Worm (Caenorhabditis elegans) whole organism, L1 larva: ENCODE data around the gene eor-2.

Experiments
- C04F5.9 ChIP-seq: sonication (generic microtip); optimal IDR thresholded peaks from 2 replicates; lab custom pipeline; 2016; ENCODE audit warnings: missing genetic modification characterization, missing compliant biosample characterization
- C34B4.2 ChIP-seq: sonication (generic microtip); optimal IDR thresholded peaks from 2 replicates; lab custom pipeline; 2017; ENCODE audit warnings: mild to moderate bottlenecking, missing genetic modification characterization, missing compliant biosample characterization
- aha-1 ChIP-seq: fragments of 150-350 bp; optimal IDR thresholded peaks from 2 replicates; lab custom pipeline; 2014; ENCODE audit warnings: missing biosample characterization, missing genetic modification characterization
- blmp-1 ChIP-seq: fragments of 150-350 bp; optimal IDR thresholded peaks from 2 replicates; lab custom pipeline; 2014; ENCODE audit warnings: missing biosample characterization, missing genetic modification characterization
- ceh-63 ChIP-seq: fragments of 200-800 bp; sonication (Bioruptor generic); optimal IDR thresholded peaks from 2 replicates; lab custom pipeline; 2018; ENCODE audit warnings: mild to moderate bottlenecking, missing genetic modification characterization, missing compliant biosample characterization
- dpl-1 ChIP-seq, 3 experiments: fragments of 150-350 bp in 2 of 3; sonication (generic microtip) in 1 of 3; optimal IDR thresholded peaks; 2 replicates each; lab custom pipeline; 2014 to 2017; ENCODE audit warnings: missing biosample characterization in 3 of 3, missing genetic modification characterization in 3 of 3, missing genetic modification reagents in 3 of 3
- dsc-1 ChIP-seq: sonication (generic microtip); optimal IDR thresholded peaks from 2 replicates; lab custom pipeline; 2016; ENCODE audit warnings: mild to moderate bottlenecking, missing genetic modification characterization, missing compliant biosample characterization
- efl-1 ChIP-seq, 4 experiments: fragments of 150-350 bp; optimal IDR thresholded peaks in 3 of 4; peaks in 1 of 4; 1 replicate in 1 of 4; 2 replicates in 3 of 4; lab custom pipeline; 2014; ENCODE audit warnings: missing biosample characterization in 2 of 4, missing genetic modification characterization in 2 of 4, missing genetic modification reagents in 2 of 4
- efl-3 ChIP-seq: fragments of 200-800 bp; sonication (Bioruptor generic); optimal IDR thresholded peaks from 2 replicates; lab custom pipeline; 2018; ENCODE audit warnings: mild to moderate bottlenecking, missing genetic modification characterization, missing compliant biosample characterization
- ets-5 ChIP-seq: fragments of 200-800 bp; sonication (Bioruptor generic); IDR thresholded peaks from 2 replicates; pipeline ENCODE4 v1.3.6; 2022; ENCODE audit warnings: missing genetic modification characterization, missing compliant biosample characterization
- fkh-10 ChIP-seq: sonication (generic microtip); optimal IDR thresholded peaks from 2 replicates; lab custom pipeline; 2017; ENCODE audit warnings: missing biosample characterization, missing genetic modification reagents, missing genetic modification characterization
- fkh-4 ChIP-seq: sonication (generic microtip); optimal IDR thresholded peaks from 2 replicates; lab custom pipeline; 2016; ENCODE audit warnings: missing compliant biosample characterization, missing genetic modification characterization, borderline replicate concordance
- fos-1 ChIP-seq: fragments of 150-350 bp; optimal IDR thresholded peaks from 2 replicates; lab custom pipeline; 2014; ENCODE audit warnings: missing biosample characterization, missing genetic modification characterization
- irx-1 ChIP-seq: sonication (generic microtip); optimal IDR thresholded peaks from 2 replicates; lab custom pipeline; 2016; ENCODE audit warnings: missing genetic modification characterization, missing compliant biosample characterization
- isw-1 ChIP-seq: fragments of 200-800 bp; sonication (Bioruptor generic); IDR thresholded peaks from 2 replicates; pipeline ENCODE4 v1.3.6; 2022; ENCODE audit warnings: missing genetic modification characterization, missing compliant biosample characterization
- jun-1 ChIP-seq: fragments of 150-350 bp; optimal IDR thresholded peaks from 2 replicates; lab custom pipeline; 2014; ENCODE audit warnings: missing biosample characterization, missing genetic modification reagents, missing genetic modification characterization
- lir-3 ChIP-seq: sonication (generic microtip); optimal IDR thresholded peaks from 2 replicates; lab custom pipeline; 2016; ENCODE audit warnings: mild to moderate bottlenecking, missing genetic modification characterization, moderate library complexity, missing compliant biosample characterization; ENCODE audit not compliant: poor library complexity
- mab-9 ChIP-seq: fragments of 200-800 bp; sonication (Bioruptor generic); IDR thresholded peaks from 2 replicates; pipeline ENCODE4 v1.3.6; 2022; ENCODE audit warnings: missing genetic modification reagents, missing genetic modification characterization, missing compliant biosample characterization
- mef-2 ChIP-seq: fragments of 150-350 bp; optimal IDR thresholded peaks from 2 replicates; lab custom pipeline; 2014; ENCODE audit warnings: missing biosample characterization, missing genetic modification characterization
- nhr-12 ChIP-seq: sonication (generic microtip); optimal IDR thresholded peaks from 2 replicates; lab custom pipeline; 2017; ENCODE audit warnings: missing biosample characterization, missing genetic modification characterization
- nhr-19 ChIP-seq: fragments of 200-800 bp; sonication (Bioruptor generic); conservative IDR thresholded peaks from 2 replicates; pipeline ENCODE4 v1.3.6; 2022; ENCODE audit warnings: missing genetic modification characterization, missing compliant biosample characterization
- nhr-20 ChIP-seq: sonication (generic microtip); optimal IDR thresholded peaks from 2 replicates; lab custom pipeline; 2016; ENCODE audit warnings: mild to moderate bottlenecking, missing genetic modification characterization, missing compliant biosample characterization
- nhr-237 ChIP-seq: fragments of 150-350 bp; optimal IDR thresholded peaks from 2 replicates; lab custom pipeline; 2014; ENCODE audit warnings: missing biosample characterization, missing genetic modification characterization
- nhr-28 ChIP-seq: fragments of 150-350 bp; optimal IDR thresholded peaks from 2 replicates; lab custom pipeline; 2014; ENCODE audit warnings: missing biosample characterization, missing genetic modification characterization
- nhr-47 ChIP-seq: sonication (generic microtip); optimal IDR thresholded peaks from 2 replicates; lab custom pipeline; 2016; ENCODE audit warnings: mild to moderate bottlenecking, missing genetic modification characterization, moderate library complexity, missing compliant biosample characterization
- nhr-71 ChIP-seq: sonication (generic microtip); optimal IDR thresholded peaks from 2 replicates; lab custom pipeline; 2016; ENCODE audit warnings: mild to moderate bottlenecking, missing genetic modification characterization, moderate library complexity, missing compliant biosample characterization
- nhr-76 ChIP-seq: sonication (generic microtip); optimal IDR thresholded peaks from 2 replicates; lab custom pipeline; 2017; ENCODE audit warnings: missing biosample characterization, missing genetic modification characterization
- nhr-84 ChIP-seq: sonication (generic microtip); optimal IDR thresholded peaks from 2 replicates; lab custom pipeline; 2017; ENCODE audit warnings: missing biosample characterization, missing genetic modification characterization
- nhr-85 ChIP-seq: sonication (generic microtip); peaks from one replicate; lab custom pipeline; 2016; ENCODE audit warnings: missing genetic modification characterization, inconsistent platforms, missing compliant biosample characterization
- pag-3 ChIP-seq: sonication (generic microtip); optimal IDR thresholded peaks from 2 replicates; lab custom pipeline; 2017; ENCODE audit warnings: missing genetic modification characterization, mild to moderate bottlenecking, missing compliant biosample characterization, antibody characterized with exemption, borderline replicate concordance; ENCODE audit not compliant: insufficient read depth
- skn-1 ChIP-seq: fragments of 150-350 bp; optimal IDR thresholded peaks from 2 replicates; lab custom pipeline; 2014; ENCODE audit warnings: missing biosample characterization, missing genetic modification characterization
- snpc-4 ChIP-seq: fragments of 150-350 bp; optimal IDR thresholded peaks from 2 replicates; lab custom pipeline; 2014; ENCODE audit warnings: missing biosample characterization, missing genetic modification characterization
- snu-23 ChIP-seq: sonication (generic microtip); optimal IDR thresholded peaks from 2 replicates; lab custom pipeline; 2016; ENCODE audit warnings: missing genetic modification characterization, missing compliant biosample characterization
- sox-4 ChIP-seq: sonication (generic microtip); optimal IDR thresholded peaks from 2 replicates; lab custom pipeline; 2016; ENCODE audit warnings: missing genetic modification characterization, missing compliant biosample characterization
- sptf-1 ChIP-seq: fragments of 150-350 bp; optimal IDR thresholded peaks from 2 replicates; lab custom pipeline; 2014; ENCODE audit warnings: missing biosample characterization, missing genetic modification characterization
- swsn-7 ChIP-seq: sonication (generic microtip); optimal IDR thresholded peaks from 2 replicates; lab custom pipeline; 2016; ENCODE audit warnings: missing genetic modification characterization, missing compliant biosample characterization
- tbx-2 ChIP-seq: sonication (generic microtip); optimal IDR thresholded peaks from 2 replicates; lab custom pipeline; 2016; ENCODE audit warnings: missing genetic modification characterization, missing compliant biosample characterization
- unc-30 ChIP-seq: sonication (generic microtip); optimal IDR thresholded peaks from 2 replicates; lab custom pipeline; 2017; ENCODE audit warnings: missing biosample characterization, missing genetic modification characterization
- unc-62 ChIP-seq: fragments of 150-350 bp; optimal IDR thresholded peaks from 2 replicates; lab custom pipeline; 2014; ENCODE audit warnings: missing biosample characterization, missing genetic modification reagents, missing genetic modification characterization
- unc-86 ChIP-seq: sonication (generic microtip); optimal IDR thresholded peaks from 2 replicates; lab custom pipeline; 2016; ENCODE audit warnings: missing genetic modification characterization, missing compliant biosample characterization
- unc-98 ChIP-seq: fragments of 200-800 bp; sonication (Bioruptor generic); IDR thresholded peaks from 2 replicates; pipeline ENCODE4 v1.3.6; 2022; ENCODE audit warnings: missing genetic modification characterization, missing compliant biosample characterization
- zag-1 ChIP-seq: fragments of 150-350 bp; optimal IDR thresholded peaks from 2 replicates; lab custom pipeline; 2014; ENCODE audit warnings: missing biosample characterization, missing genetic modification characterization
- zip-4 ChIP-seq: fragments of 200-800 bp; sonication (Bioruptor generic); optimal IDR thresholded peaks from 2 replicates; lab custom pipeline; 2018; ENCODE audit warnings: mild to moderate bottlenecking, missing genetic modification characterization, moderate library complexity, missing compliant biosample characterization
- ztf-11 ChIP-seq, 2 experiments: sonication (generic microtip); optimal IDR thresholded peaks; 2 replicates each; lab custom pipeline; 2016 to 2017; ENCODE audit warnings: missing genetic modification characterization in 2 of 2, missing biosample characterization in 1 of 2, missing compliant biosample characterization in 1 of 2

eor-2 gene

DNA sequence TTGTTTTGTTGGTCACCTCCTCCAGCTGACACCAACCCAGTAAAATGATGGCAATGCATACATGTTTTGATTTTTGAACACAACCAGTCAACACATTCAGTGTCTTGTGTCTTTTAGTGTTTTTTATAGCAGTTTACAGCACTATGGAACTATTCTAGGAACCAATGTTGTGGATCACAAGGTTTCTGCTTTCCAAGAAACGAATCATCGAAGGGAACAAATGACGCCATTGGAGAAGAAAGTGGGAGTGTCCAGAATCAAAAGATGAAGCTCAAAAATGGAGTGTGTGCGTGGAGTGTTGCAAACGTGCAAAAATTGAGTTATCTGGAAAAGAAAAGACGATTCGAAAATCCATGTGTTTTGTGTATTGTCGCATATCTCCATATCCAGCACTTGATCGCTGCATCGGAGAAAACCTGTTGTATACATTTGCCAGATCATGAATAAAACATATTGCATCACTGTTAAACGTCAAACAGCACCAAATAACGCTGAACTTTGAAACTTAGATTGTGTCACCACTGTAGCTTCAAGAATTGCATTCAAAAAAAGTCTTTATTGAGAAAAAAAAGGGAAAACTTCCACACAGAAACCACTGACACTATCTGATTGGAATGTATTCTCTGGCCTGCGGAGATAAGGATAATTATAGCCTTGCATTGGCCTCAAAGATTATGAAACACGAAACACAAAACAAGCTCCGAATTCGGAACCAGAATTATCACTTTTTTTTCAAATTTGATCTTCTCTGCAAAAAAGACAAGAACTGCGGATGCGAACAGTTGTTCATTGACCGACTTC, 40.3 kb upstream of the eor-2 start (continued):
- TF ChIP-seq dpl-1 (GFP tag; optimal IDR thresholded peaks at IDR 0.05; lab: Kevin White, UChicago): peak in 1 of 3 experiments; percentile 4
- no peak for TF ChIP-seq nhr-237 (tag; lab: Kevin White, UChicago)
- no peak for TF ChIP-seq skn-1 (tag; lab: Kevin White, UChicago)
- TF ChIP-seq nhr-12 (tag; lab: Kevin White, UChicago): no peak
- TF ChIP-seq isw-1 (GFP tag; lab: Robert Waterston, UW): no peak
- TF ChIP-seq ets-5 (GFP tag; lab: Robert Waterston, UW): no peak
- TF ChIP-seq nhr-85 (tag; lab: Kevin White, UChicago): no peak
- TF ChIP-seq unc-30: no peak
- no peak for TF ChIP-seq snpc-4 (tag; lab: Kevin White, UChicago)
- TF ChIP-seq nhr-20 (tag; lab: Kevin White, UChicago): peak; percentile 70
- no peak for TF ChIP-seq efl-3 (GFP tag; lab: Kevin White, UChicago)
- TF ChIP-seq swsn-7 (tag; lab: Kevin White, UChicago): peak; percentile 82
- peak; percentile 88 for TF ChIP-seq mef-2 (tag; lab: Kevin White, UChicago)
- TF ChIP-seq unc-62 (GFP tag; lab: Kevin White, UChicago): no peak
- TF ChIP-seq fkh-10 (GFP tag; lab: Kevin White, UChicago): peak; percentile 75
- peak; percentile 68 for TF ChIP-seq nhr-19 (GFP tag; lab: Robert Waterston, UW)
- no peak for TF ChIP-seq nhr-28 (tag; lab: Kevin White, UChicago)
- no peak for TF ChIP-seq jun-1 (tag; lab: Kevin White, UChicago)
- TF ChIP-seq zip-4 (GFP tag; lab: Kevin White, UChicago): peak; percentile 25
- TF ChIP-seq fos-1 (tag; lab: Kevin White, UChicago): peak; percentile 8
- peak; percentile 96 for TF ChIP-seq sox-4 (tag; lab: Kevin White, UChicago)
- TF ChIP-seq sptf-1 (tag; lab: Kevin White, UChicago): no peak
- TF ChIP-seq ceh-63 (GFP tag; lab: Kevin White, UChicago): no peak
- no peak for TF ChIP-seq pag-3
- peak; percentile 96 for TF ChIP-seq nhr-47
- no peak for TF ChIP-seq C34B4.2 (tag; lab: Kevin White, UChicago)
- TF ChIP-seq nhr-71 (tag; lab: Kevin White, UChicago): peak; percentile 98
- TF ChIP-seq nhr-84 (tag; lab: Kevin White, UChicago): no peak
- TF ChIP-seq lir-3 (tag; lab: Kevin White, UChicago): peak; percentile 35
- no peak for TF ChIP-seq ztf-11 (tag; optimal IDR thresholded peaks at IDR 0.05; lab: Kevin White, UChicago)
- TF ChIP-seq C04F5.9 (tag; lab: Kevin White, UChicago): no peak
- peak; percentile 86 for TF ChIP-seq dsc-1 (tag; lab: Kevin White, UChicago)
- TF ChIP-seq zag-1 (tag; lab: Kevin White, UChicago): no peak
- no peak for TF ChIP-seq efl-1 (optimal IDR thresholded peaks at IDR 0.05; lab: Kevin White, UChicago)
- no peak for TF ChIP-seq efl-1 (GFP tag; optimal IDR thresholded peaks at IDR 0.05 in 1 of 2; lab: Kevin White, UChicago)
- TF ChIP-seq tbx-2 (tag; lab: Kevin White, UChicago): no peak
- no peak for TF ChIP-seq fkh-4 (tag; lab: Kevin White, UChicago)
- no peak for TF ChIP-seq aha-1 (tag; lab: Kevin White, UChicago)

DNA sequence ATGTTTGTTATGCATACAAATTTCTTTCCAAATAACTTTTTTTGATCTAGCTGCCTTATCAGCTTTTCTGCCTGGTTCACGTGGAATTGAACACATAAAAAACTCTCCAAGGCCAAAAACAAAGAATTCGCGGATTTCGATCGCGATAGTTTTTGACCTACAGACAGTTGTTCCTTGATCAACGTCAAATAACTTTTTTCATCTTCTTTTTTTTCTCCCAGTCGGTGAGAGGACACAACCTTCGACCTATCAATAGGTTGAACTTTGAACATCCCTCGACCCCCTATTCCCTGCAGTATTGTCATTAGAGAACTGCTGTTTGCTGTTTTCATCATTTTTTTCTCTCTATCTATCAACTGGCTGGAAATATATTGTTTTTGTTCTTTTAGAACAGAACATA, 39.0 kb upstream of the eor-2 start:
- TF ChIP-seq dpl-1 (GFP tag; optimal IDR thresholded peaks at IDR 0.05; lab: Kevin White, UChicago) (no peak), irx-1 (tag; lab: Kevin White, UChicago) (no peak), nhr-85 (tag; lab: Kevin White, UChicago) (peak; percentile 68), blmp-1 (tag; lab: Kevin White, UChicago) (peak; percentile 67), unc-98 (no peak), mab-9 (no peak), nhr-76 (no peak), unc-86 (no peak), nhr-71 (tag; lab: Kevin White, UChicago) (peak; percentile 4), snu-23 (no peak), swsn-7 (tag; lab: Kevin White, UChicago) (no peak)
- TF ChIP-seq, all 84 proteins: peak for 3
